Worm (Caenorhabditis elegans) whole organism, L2 larva: ENCODE measurements around the gene fln-1.

Source experiments
- egl-27 ChIP-seq: sonication (generic microtip); optimal IDR thresholded peaks from 3 replicates; lab custom pipeline; 2017; ENCODE audit warnings: missing biosample characterization, missing genetic modification reagents, missing genetic modification characterization
- fos-1 ChIP-seq: fragments of 150-350 bp; optimal IDR thresholded peaks from 2 replicates; lab custom pipeline; 2014; ENCODE audit warnings: missing biosample characterization, missing genetic modification characterization

DNA sequence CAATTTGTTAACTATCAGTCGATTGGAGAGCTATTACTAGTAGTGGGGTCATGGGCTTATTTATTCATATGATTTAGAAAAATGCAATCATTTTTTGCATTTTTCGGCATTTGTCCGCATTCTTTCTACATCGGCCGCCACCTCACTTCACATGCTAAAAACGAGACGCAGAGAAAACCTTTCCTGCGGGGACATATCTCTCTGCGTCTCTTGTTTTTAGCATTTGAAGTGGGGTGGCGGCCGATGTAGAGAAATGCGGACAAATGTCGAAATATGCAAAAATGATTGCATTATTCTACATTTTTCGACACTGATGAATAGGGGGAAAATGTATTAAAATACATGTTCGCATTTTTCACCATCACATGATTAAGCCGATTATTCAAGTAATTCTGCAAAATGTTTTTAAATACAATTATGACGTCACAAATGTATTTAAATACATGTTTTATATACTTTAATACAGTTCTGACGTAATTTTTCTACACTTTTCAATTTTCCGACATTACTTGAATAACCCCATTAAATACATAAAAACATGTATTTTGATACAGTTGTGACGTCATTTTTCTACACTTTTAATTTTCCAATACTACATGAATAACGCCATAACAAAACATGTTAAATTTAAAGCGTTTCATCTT, 3.5 kb downstream of the fln-1 start:
- TF ChIP-seq fos-1 (tag; lab: Kevin White, UChicago) (no peak), egl-27 (tag; lab: Kevin White, UChicago) (no peak)
